Worm (Caenorhabditis elegans) whole organism, L2 larva: ENCODE data around the gene F31B9.4.

ENCODE experiments used
- F13H6.1 ChIP-seq: sonication (generic microtip); optimal IDR thresholded peaks from 2 replicates; lab custom pipeline; 2016; ENCODE audit warnings: missing genetic modification characterization, missing compliant biosample characterization
- ZK546.5 ChIP-seq: sonication (generic microtip); optimal IDR thresholded peaks from 2 replicates; lab custom pipeline; 2017; ENCODE audit warnings: missing biosample characterization, missing genetic modification characterization
- aly-2 ChIP-seq: fragments of 150-350 bp; optimal IDR thresholded peaks from 2 replicates; lab custom pipeline; 2014; ENCODE audit warnings: missing biosample characterization, missing genetic modification characterization
- lin-11 ChIP-seq: fragments of 150-350 bp; sonication (generic microtip); optimal IDR thresholded peaks from 2 replicates; lab custom pipeline; 2014; ENCODE audit warnings: missing biosample characterization, missing genetic modification characterization, inconsistent platforms, mixed read lengths
- mab-5 ChIP-seq: fragments of 150-350 bp; optimal IDR thresholded peaks from 2 replicates; lab custom pipeline; 2014; ENCODE audit warnings: missing biosample characterization, missing genetic modification characterization
- nhr-12 ChIP-seq: fragments of 150-350 bp; optimal IDR thresholded peaks from 2 replicates; lab custom pipeline; 2014; ENCODE audit warnings: missing biosample characterization, missing genetic modification characterization
- nhr-237 ChIP-seq: fragments of 150-350 bp; optimal IDR thresholded peaks from 2 replicates; lab custom pipeline; 2014; ENCODE audit warnings: missing biosample characterization, missing genetic modification characterization
- peb-1 ChIP-seq: fragments of 150-350 bp; optimal IDR thresholded peaks from 2 replicates; lab custom pipeline; 2014; ENCODE audit warnings: missing biosample characterization, missing genetic modification characterization
- skn-1 ChIP-seq: sonication (generic microtip); optimal IDR thresholded peaks from 2 replicates; lab custom pipeline; 2017; ENCODE audit warnings: missing biosample characterization, missing genetic modification characterization
- ztf-11 ChIP-seq: sonication (generic microtip); optimal IDR thresholded peaks from 2 replicates; lab custom pipeline; 2017; ENCODE audit warnings: missing biosample characterization, missing genetic modification characterization
- ztf-4 ChIP-seq: fragments of 150-350 bp; optimal IDR thresholded peaks from 2 replicates; lab custom pipeline; 2014; ENCODE audit warnings: missing biosample characterization, missing genetic modification characterization

DNA sequence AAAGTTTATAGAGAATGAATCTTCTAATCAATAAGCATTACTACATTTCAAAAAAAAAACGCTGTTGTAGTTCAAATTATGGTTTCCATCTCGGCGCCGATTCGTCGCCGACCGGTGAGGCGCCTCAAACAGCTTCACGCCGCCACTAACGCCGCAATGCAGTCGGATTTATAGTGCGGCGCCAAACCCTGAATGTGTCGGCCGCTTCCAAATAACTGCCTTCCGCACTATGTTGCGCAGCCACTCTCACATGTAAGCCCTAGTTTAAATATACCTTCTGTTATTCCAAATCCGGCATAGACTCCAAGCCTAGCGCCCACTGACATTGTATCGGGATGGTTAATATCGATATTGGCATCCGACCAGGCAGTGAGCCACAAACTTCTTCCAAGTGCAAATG is 16.0 kb upstream of the F31B9.4 start:
- TF ChIP-seq aly-2 (tag; lab: Kevin White, UChicago) = no peak
- TF ChIP-seq ztf-4 (tag; lab: Kevin White, UChicago) = no peak
- no peak for TF ChIP-seq lin-11
- no peak for TF ChIP-seq ZK546.5 (tag; lab: Kevin White, UChicago)
- no peak for TF ChIP-seq nhr-12 (tag; lab: Kevin White, UChicago)
- TF ChIP-seq skn-1 (tag; lab: Kevin White, UChicago) = no peak
- TF ChIP-seq nhr-237 (tag; lab: Kevin White, UChicago) = no peak
- TF ChIP-seq F13H6.1 (tag; lab: Kevin White, UChicago) = no peak
- TF ChIP-seq ztf-11 (tag; lab: Kevin White, UChicago) = no peak
- no peak for TF ChIP-seq peb-1 (tag; lab: Kevin White, UChicago)
- TF ChIP-seq mab-5 (tag; lab: Kevin White, UChicago) = no peak
